Worm (Caenorhabditis elegans): ENCODE results near the gene cpg-1.

DNA sequence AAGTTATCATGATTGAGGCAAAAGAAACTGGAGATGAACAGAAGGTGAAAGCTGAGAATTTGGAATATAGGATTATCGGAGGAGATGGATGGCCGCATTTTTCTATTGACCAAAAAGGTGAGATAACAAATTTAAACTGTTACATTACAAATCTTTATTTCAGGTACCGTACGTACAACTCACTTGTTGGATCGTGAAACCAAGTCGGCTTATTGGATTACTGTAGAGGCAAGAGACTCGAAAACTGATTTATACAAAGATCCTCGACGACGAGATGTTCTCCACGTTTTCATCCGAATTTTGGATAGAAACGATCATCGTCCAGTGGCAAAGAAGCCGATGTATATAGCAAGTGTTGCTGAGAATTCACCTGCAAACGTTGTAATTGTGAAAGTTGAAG, 36.8 kb downstream of the cpg-1 start:
- TF ChIP-seq nhr-12 (tag; optimal IDR thresholded peaks at IDR 0.05) (no peak), mdl-1 (tag; optimal IDR thresholded peaks at IDR 0.05) (no peak)

Data from whole organism, L3 larva.